Worm (Caenorhabditis elegans): ENCODE measurements around the gene hcf-1.

Gene hcf-1

ce11 chrIV:7764319-7764718 lies 9.8 kb downstream of the hcf-1 start:
- TF ChIP-seq nhr-20 (tag; optimal IDR thresholded peaks at IDR 0.05) = no peak
- TF ChIP-seq ztf-11 (tag; optimal IDR thresholded peaks at IDR 0.05) = no peak
- no peak for TF ChIP-seq hlh-17 (GFP tag; optimal IDR thresholded peaks at IDR 0.05; ENCODE audit: borderline replicate concordance)
- no peak for TF ChIP-seq pqm-1 (tag; optimal IDR thresholded peaks at IDR 0.05)
- no peak for TF ChIP-seq mab-9 (GFP tag; IDR thresholded peaks at IDR 0.05)
- no peak for TF ChIP-seq sptf-1 (tag; optimal IDR thresholded peaks at IDR 0.05)
- no peak for TF ChIP-seq nhr-28 (tag; optimal IDR thresholded peaks at IDR 0.05)
- TF ChIP-seq ceh-90 (tag; optimal IDR thresholded peaks at IDR 0.05) = no peak
- no peak for TF ChIP-seq jun-1 (tag; optimal IDR thresholded peaks at IDR 0.05)
- no peak for TF ChIP-seq snpc-4 (tag; optimal IDR thresholded peaks at IDR 0.05)
- no peak for TF ChIP-seq xbp-1 (tag; optimal IDR thresholded peaks at IDR 0.05)
- TF ChIP-seq egl-27 (tag; optimal IDR thresholded peaks at IDR 0.05) = no peak
- TF ChIP-seq alr-1 (tag; optimal IDR thresholded peaks at IDR 0.05; ENCODE audit: borderline replicate concordance) = no peak
- TF ChIP-seq nhr-90 (tag; optimal IDR thresholded peaks at IDR 0.05; ENCODE audit: poor library complexity) = no peak
- TF ChIP-seq lir-3 (tag; optimal IDR thresholded peaks at IDR 0.05; ENCODE audit: poor library complexity) = no peak
- TF ChIP-seq C34B4.2 (tag; optimal IDR thresholded peaks at IDR 0.05) = no peak
- TF ChIP-seq nhr-12 (tag; optimal IDR thresholded peaks at IDR 0.05) = no peak

ce11 chrIV:7763748-7764147 lies 10.3 kb downstream of the hcf-1 start, which contains the start of the genes C46A5.6 and C46A5.1:
TSS of gene C46A5.6 (minus strand) at chrIV:7763848.
TSS of gene C46A5.1 (plus strand) at chrIV:7763931.
- TF ChIP-seq aly-2 (tag; optimal IDR thresholded peaks at IDR 0.05) (no peak), nhr-85 (tag) (no peak), unc-62 (GFP tag; optimal IDR thresholded peaks at IDR 0.05) (no peak), efl-1 (optimal IDR thresholded peaks at IDR 0.05) (no peak), efl-1 (GFP tag; optimal IDR thresholded peaks at IDR 0.05 in 1 of 2) (no peak), mdl-1 (tag; optimal IDR thresholded peaks at IDR 0.05) (no peak), ceh-82 (tag; optimal IDR thresholded peaks at IDR 0.05) (no peak), lin-13 (GFP tag; optimal IDR thresholded peaks at IDR 0.05) (no peak), C16A3.4 (tag; optimal IDR thresholded peaks at IDR 0.05) (no peak), lin-39 (tag; optimal IDR thresholded peaks at IDR 0.05) (no peak), C04F5.9 (tag; optimal IDR thresholded peaks at IDR 0.05) (no peak), ces-1 (GFP tag; optimal IDR thresholded peaks at IDR 0.05) (no peak), nhr-28 (tag; optimal IDR thresholded peaks at IDR 0.05) (no peak), unc-30 (tag; optimal IDR thresholded peaks at IDR 0.05) (no peak), hpl-2 (GFP tag; optimal IDR thresholded peaks at IDR 0.05) (no peak), ztf-4 (tag; optimal IDR thresholded peaks at IDR 0.05) (no peak)

ce11 chrIV:7760117-7760516 lies 14.0 kb downstream of the hcf-1 start, which contains the start of gene del-7:
TSS of gene del-7 (plus strand) at chrIV:7760417.
- TF ChIP-seq rnt-1 (tag; optimal IDR thresholded peaks at IDR 0.05) (no peak), nhr-76 (tag; optimal IDR thresholded peaks at IDR 0.05) (no peak), isw-1 (GFP tag; IDR thresholded peaks at IDR 0.05) (no peak), fkh-10 (GFP tag; optimal IDR thresholded peaks at IDR 0.05) (no peak), lin-15B (tag; optimal IDR thresholded peaks at IDR 0.05) (no peak), ceh-88 (GFP tag; IDR thresholded peaks at IDR 0.05) (no peak), tlp-1 (tag; optimal IDR thresholded peaks at IDR 0.05) (no peak), mef-2 (tag; optimal IDR thresholded peaks at IDR 0.05) (no peak), lin-35 (GFP tag; optimal IDR thresholded peaks at IDR 0.05) (no peak), hpl-2 (GFP tag; optimal IDR thresholded peaks at IDR 0.05) (no peak), ama-1 (optimal IDR thresholded peaks at IDR 0.05) (no peak)
